Worm (Caenorhabditis elegans) whole organism, mixed stage, embryonic: Measurements from ENCODE around the gene cyp-13A3.

Source experiments
- M03D4.4 ChIP-seq: sonication (generic microtip); optimal IDR thresholded peaks from 2 replicates; lab custom pipeline; 2017; ENCODE audit warnings: mild to moderate bottlenecking, missing genetic modification characterization, missing compliant biosample characterization
- blmp-1 ChIP-seq: fragments of 150-350 bp; optimal IDR thresholded peaks from 2 replicates; lab custom pipeline; 2014; ENCODE audit warnings: missing biosample characterization, missing genetic modification characterization
- ceh-43 ChIP-seq: fragments of 200-800 bp; sonication (Bioruptor generic); optimal IDR thresholded peaks from 2 replicates; lab custom pipeline; 2018; ENCODE audit warnings: mild to moderate bottlenecking, missing genetic modification characterization, moderate library complexity, missing compliant biosample characterization
- ceh-83 ChIP-seq: fragments of 200-800 bp; sonication (Bioruptor generic); optimal IDR thresholded peaks from 2 replicates; lab custom pipeline; 2018; ENCODE audit warnings: mild to moderate bottlenecking, missing genetic modification characterization, missing compliant biosample characterization
- ces-1 ChIP-seq: fragments of 150-350 bp; optimal IDR thresholded peaks from 2 replicates; lab custom pipeline; 2014; ENCODE audit warnings: missing biosample characterization, missing genetic modification reagents, missing genetic modification characterization
- cnd-1 ChIP-seq: fragments of 200-800 bp; sonication (Bioruptor generic); optimal IDR thresholded peaks from 2 replicates; lab custom pipeline; 2018; ENCODE audit warnings: mild to moderate bottlenecking, missing genetic modification characterization, missing compliant biosample characterization
- drap-1 ChIP-seq: fragments of 200-800 bp; sonication (Bioruptor generic); optimal IDR thresholded peaks from 3 replicates; lab custom pipeline; 2018; ENCODE audit warnings: mild to moderate bottlenecking, missing genetic modification characterization, missing compliant biosample characterization
- flh-1 ChIP-seq: fragments of 200-800 bp; sonication (Bioruptor generic); optimal IDR thresholded peaks from 2 replicates; lab custom pipeline; 2018; ENCODE audit warnings: mild to moderate bottlenecking, missing genetic modification characterization, moderate library complexity, missing compliant biosample characterization
- ham-2 ChIP-seq: fragments of 200-800 bp; sonication (Bioruptor generic); optimal IDR thresholded peaks from 2 replicates; lab custom pipeline; 2018; ENCODE audit warnings: mild to moderate bottlenecking, missing genetic modification characterization, missing compliant biosample characterization
- nhr-12 ChIP-seq: fragments of 150-350 bp; optimal IDR thresholded peaks from 2 replicates; lab custom pipeline; 2014; ENCODE audit warnings: missing biosample characterization, missing genetic modification characterization
- nhr-2 ChIP-seq: fragments of 150-350 bp; optimal IDR thresholded peaks from 2 replicates; lab custom pipeline; 2014; ENCODE audit warnings: missing biosample characterization, missing genetic modification characterization
- nhr-237 ChIP-seq: fragments of 150-350 bp; optimal IDR thresholded peaks from 2 replicates; lab custom pipeline; 2014; ENCODE audit warnings: missing biosample characterization, missing genetic modification characterization
- nhr-28 ChIP-seq: fragments of 150-350 bp; optimal IDR thresholded peaks from 2 replicates; lab custom pipeline; 2014; ENCODE audit warnings: missing biosample characterization, missing genetic modification characterization
- nhr-76 ChIP-seq: sonication (generic microtip); optimal IDR thresholded peaks from 2 replicates; lab custom pipeline; 2017; ENCODE audit warnings: missing biosample characterization, missing genetic modification characterization
- pha-4 ChIP-seq: fragments of 150-350 bp; optimal IDR thresholded peaks from 2 replicates; lab custom pipeline; 2018; ENCODE audit warnings: missing biosample characterization, missing genetic modification reagents, missing genetic modification characterization
- sem-2 ChIP-seq: fragments of 200-800 bp; sonication (Bioruptor generic); optimal IDR thresholded peaks from 2 replicates; lab custom pipeline; 2018; ENCODE audit warnings: mild to moderate bottlenecking, missing genetic modification characterization, missing compliant biosample characterization
- snpc-4 ChIP-seq: fragments of 150-350 bp; optimal IDR thresholded peaks from 2 replicates; lab custom pipeline; 2014; ENCODE audit warnings: missing biosample characterization, missing genetic modification characterization
- sptf-1 ChIP-seq: sonication (generic microtip); optimal IDR thresholded peaks from 2 replicates; lab custom pipeline; 2017; ENCODE audit warnings: mild to moderate bottlenecking, missing genetic modification characterization, moderate library complexity, missing compliant biosample characterization
- unc-120 ChIP-seq: sonication (generic microtip); optimal IDR thresholded peaks from 2 replicates; lab custom pipeline; 2017; ENCODE audit warnings: missing genetic modification characterization, missing compliant biosample characterization; ENCODE audit not compliant: poor library complexity, severe bottlenecking
- zip-8 ChIP-seq: fragments of 150-350 bp; optimal IDR thresholded peaks from 2 replicates; lab custom pipeline; 2014; ENCODE audit warnings: missing biosample characterization, missing genetic modification characterization

Gene cyp-13A3

DNA sequence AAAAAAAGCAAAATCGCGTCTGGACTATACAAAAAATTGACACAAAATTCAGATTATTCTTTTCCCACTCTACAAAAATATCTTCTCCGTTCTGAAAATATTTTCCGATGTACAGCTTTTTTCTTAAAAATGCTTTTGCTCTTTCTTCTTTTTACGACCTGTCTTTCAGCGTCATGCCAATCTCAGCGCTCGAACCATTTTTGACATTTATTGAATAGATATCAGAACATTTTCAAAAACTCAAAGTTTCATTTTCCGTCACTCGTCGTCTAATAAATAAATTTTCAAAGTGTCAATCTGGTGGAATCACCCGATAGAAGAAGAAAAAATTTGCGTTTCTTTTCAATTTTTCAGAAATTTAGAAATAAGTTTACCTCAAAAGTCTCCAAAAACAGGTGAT is 51.7 kb downstream of the cyp-13A3 start:
- TF ChIP-seq sem-2 (GFP tag; lab: Kevin White, UChicago) = no peak
- no peak for TF ChIP-seq pha-4 (tag; lab: Kevin White, UChicago)
- no peak for TF ChIP-seq drap-1 (GFP tag; lab: Kevin White, UChicago)
- no peak for TF ChIP-seq M03D4.4 (tag; lab: Kevin White, UChicago)
- TF ChIP-seq sptf-1 = no peak
- TF ChIP-seq ceh-43 = no peak
- TF ChIP-seq flh-1 = no peak

DNA sequence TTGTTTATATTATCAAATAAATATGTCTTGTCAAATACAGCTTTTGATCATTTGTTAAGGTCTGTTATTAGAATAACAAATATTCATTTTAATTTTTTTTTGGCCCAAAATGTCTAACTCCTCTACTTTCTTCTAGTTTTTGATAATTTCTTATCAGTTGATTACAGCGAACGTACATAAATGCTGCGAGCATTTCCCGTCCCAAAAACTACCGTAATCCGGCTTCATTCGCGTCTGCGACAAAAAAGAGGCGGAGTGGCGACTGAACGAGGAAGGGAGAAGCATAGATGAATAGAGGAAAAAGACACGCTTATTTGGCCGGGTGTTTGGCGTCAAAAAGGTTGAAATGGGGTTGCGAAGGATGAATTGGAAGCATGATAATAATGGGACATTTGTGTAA is 52.5 kb downstream of the cyp-13A3 start:
- TF ChIP-seq snpc-4 (tag; lab: Kevin White, UChicago) (no peak), nhr-28 (tag; lab: Kevin White, UChicago) (no peak), zip-8 (no peak), sptf-1 (no peak), unc-120 (tag; lab: Kevin White, UChicago) (no peak), pha-4 (tag; lab: Kevin White, UChicago) (no peak), sem-2 (GFP tag; lab: Kevin White, UChicago) (no peak), blmp-1 (tag; lab: Kevin White, UChicago) (no peak), nhr-76 (tag; lab: Kevin White, UChicago) (no peak), ces-1 (GFP tag; lab: Kevin White, UChicago) (no peak), cnd-1 (tag; lab: Kevin White, UChicago) (no peak), ceh-83 (GFP tag; lab: Kevin White, UChicago) (no peak), nhr-12 (tag; lab: Kevin White, UChicago) (no peak), nhr-237 (no peak)

DNA sequence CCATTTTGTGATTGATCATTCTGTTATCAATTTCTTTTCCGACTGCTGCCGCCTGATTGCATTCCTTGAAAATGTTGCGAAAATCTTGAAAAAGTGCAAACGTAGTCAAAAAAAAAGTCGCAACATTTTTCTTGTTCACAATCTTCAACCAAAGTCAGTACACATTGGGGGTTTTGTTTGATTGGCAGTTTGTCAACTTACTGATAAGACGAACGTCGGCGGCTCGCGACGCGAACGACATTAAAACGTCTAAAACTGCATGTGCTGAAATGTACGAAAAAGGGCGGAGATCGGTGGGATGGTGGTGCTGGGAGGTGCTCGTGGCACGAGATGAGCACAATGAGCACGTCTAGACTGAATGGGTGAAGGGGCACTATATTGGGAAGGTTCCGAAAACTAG is 54.3 kb downstream of the cyp-13A3 start:
- no peak for TF ChIP-seq M03D4.4 (tag; lab: Kevin White, UChicago)
- TF ChIP-seq nhr-2 = no peak
- TF ChIP-seq nhr-28 (tag; lab: Kevin White, UChicago) = no peak
- TF ChIP-seq ham-2 = no peak
- TF ChIP-seq ceh-43 = no peak
